Worm (Caenorhabditis elegans) whole organism, L2 larva: ENCODE measurements around the gene F28F8.9.

Experiments
- alr-1 ChIP-seq: fragments of 150-350 bp; optimal IDR thresholded peaks from 2 replicates; lab custom pipeline; 2014; ENCODE audit warnings: missing biosample characterization, missing genetic modification characterization
- blmp-1 ChIP-seq: sonication (generic microtip); optimal IDR thresholded peaks from 2 replicates; lab custom pipeline; 2017; ENCODE audit warnings: missing genetic modification characterization, mild to moderate bottlenecking, missing compliant biosample characterization, antibody characterized with exemption, moderate library complexity; ENCODE audit not compliant: insufficient read depth
- elt-3 ChIP-seq: sonication (generic microtip); optimal IDR thresholded peaks from 2 replicates; lab custom pipeline; 2017; ENCODE audit warnings: missing biosample characterization, missing genetic modification characterization
- gmeb-1 ChIP-seq: fragments of 150-350 bp; optimal IDR thresholded peaks from 2 replicates; lab custom pipeline; 2014; ENCODE audit warnings: missing biosample characterization, missing genetic modification characterization
- nhr-11 ChIP-seq: fragments of 150-350 bp; optimal IDR thresholded peaks from 2 replicates; lab custom pipeline; 2014; ENCODE audit warnings: missing biosample characterization, missing genetic modification characterization
- snpc-4 ChIP-seq: fragments of 150-350 bp; optimal IDR thresholded peaks from 2 replicates; lab custom pipeline; 2014; ENCODE audit warnings: missing biosample characterization, missing genetic modification characterization
- ztf-11 ChIP-seq: sonication (generic microtip); optimal IDR thresholded peaks from 2 replicates; lab custom pipeline; 2017; ENCODE audit warnings: missing biosample characterization, missing genetic modification characterization
- ztf-4 ChIP-seq: fragments of 150-350 bp; optimal IDR thresholded peaks from 2 replicates; lab custom pipeline; 2014; ENCODE audit warnings: missing biosample characterization, missing genetic modification characterization

ce11 chrV:15571006-15571526, 7.4 kb downstream of the F28F8.9 start, which contains the start of gene fbxa-95:
- TF ChIP-seq nhr-11 (tag; lab: Kevin White, UChicago) (no peak), alr-1 (no peak), gmeb-1 (tag; lab: Kevin White, UChicago) (no peak), ztf-11 (tag; lab: Kevin White, UChicago) (no peak), snpc-4 (tag; lab: Kevin White, UChicago) (no peak), elt-3 (no peak), blmp-1 (tag; lab: Kevin White, UChicago) (no peak), ztf-4 (no peak)
